Fruit fly (Drosophila melanogaster) Kc167 (cell line): ENCODE data around the gene lab.

Experiments
- Myc ChIP-seq: fragments of >200 bp; optimal IDR thresholded peaks from 2 replicates; lab custom pipeline; 2017; ENCODE audit warnings: missing external identifiers
- Sin3A ChIP-seq: fragments of >200 bp; optimal IDR thresholded peaks from 2 replicates; lab custom pipeline; 2018; ENCODE audit warnings: missing external identifiers
- h ChIP-seq: fragments of >200 bp; optimal IDR thresholded peaks from 3 replicates; lab custom pipeline; 2018; ENCODE audit warnings: missing external identifiers
- insv ChIP-seq: fragments of >200 bp; optimal IDR thresholded peaks from 3 replicates; lab custom pipeline; 2018; ENCODE audit warnings: missing external identifiers
- psq ChIP-seq: fragments of >200 bp; optimal IDR thresholded peaks from 2 replicates; lab custom pipeline; 2017; ENCODE audit warnings: missing external identifiers

dm6 chr3R:6674548-6674947 is 3.8 kb downstream of the lab start:
- TF ChIP-seq Sin3A, result no peak
- TF ChIP-seq psq, result no peak
- TF ChIP-seq h (lab: Kevin White, UChicago), result no peak
- no peak for TF ChIP-seq Myc (lab: Kevin White, UChicago)
- no peak for TF ChIP-seq insv (lab: Kevin White, UChicago)
